Worm (Caenorhabditis elegans) whole organism, L1 larva: Measurements from ENCODE around the gene rhi-1.
A peak's percentile ranks its signal among the peaks of the same experiment; 100 is the strongest.

Experiments used
- F16B12.6 ChIP-seq: fragments of 150-350 bp; optimal IDR thresholded peaks from 2 replicates; lab custom pipeline; 2014; ENCODE audit warnings: missing biosample characterization, missing genetic modification characterization
- alr-1 ChIP-seq: fragments of 200-800 bp; sonication (Bioruptor generic); optimal IDR thresholded peaks from 2 replicates; lab custom pipeline; 2018; ENCODE audit warnings: borderline replicate concordance, mild to moderate bottlenecking, missing genetic modification characterization, missing compliant biosample characterization
- ama-1 ChIP-seq: fragments of 150-350 bp; optimal IDR thresholded peaks from 2 replicates; lab custom pipeline; 2014
- blmp-1 ChIP-seq: fragments of 150-350 bp; optimal IDR thresholded peaks from 2 replicates; lab custom pipeline; 2014; ENCODE audit warnings: missing biosample characterization, missing genetic modification characterization
- ceh-82 ChIP-seq, 3 experiments: fragments of 150-350 bp in 1 of 3; sonication (generic microtip) in 2 of 3; optimal IDR thresholded peaks; 2 replicates each; lab custom pipeline; 2014 to 2017; ENCODE audit warnings: missing biosample characterization in 3 of 3, missing genetic modification characterization in 3 of 3
- ceh-88 ChIP-seq: fragments of 200-800 bp; sonication (Bioruptor generic); IDR thresholded peaks from 2 replicates; pipeline ENCODE4 v1.3.6; 2022; ENCODE audit warnings: missing genetic modification characterization, missing compliant biosample characterization
- ces-1 ChIP-seq: fragments of 150-350 bp; optimal IDR thresholded peaks from 2 replicates; lab custom pipeline; 2014; ENCODE audit warnings: missing biosample characterization, missing genetic modification reagents, missing genetic modification characterization
- dsc-1 ChIP-seq: sonication (generic microtip); optimal IDR thresholded peaks from 2 replicates; lab custom pipeline; 2016; ENCODE audit warnings: mild to moderate bottlenecking, missing genetic modification characterization, missing compliant biosample characterization
- efl-1 ChIP-seq, 4 experiments: fragments of 150-350 bp; optimal IDR thresholded peaks in 3 of 4; peaks in 1 of 4; 1 replicate in 1 of 4; 2 replicates in 3 of 4; lab custom pipeline; 2014; ENCODE audit warnings: missing biosample characterization in 2 of 4, missing genetic modification characterization in 2 of 4, missing genetic modification reagents in 2 of 4
- efl-3 ChIP-seq: fragments of 200-800 bp; sonication (Bioruptor generic); optimal IDR thresholded peaks from 2 replicates; lab custom pipeline; 2018; ENCODE audit warnings: mild to moderate bottlenecking, missing genetic modification characterization, missing compliant biosample characterization
- elt-2 ChIP-seq: sonication (generic microtip); optimal IDR thresholded peaks from 2 replicates; lab custom pipeline; 2016; ENCODE audit warnings: missing genetic modification characterization, mild to moderate bottlenecking, inconsistent platforms, missing compliant biosample characterization, missing genetic modification reagents
- elt-3 ChIP-seq, 6 experiments: fragments of 150-350 bp in 1 of 6; sonication (generic microtip); optimal IDR thresholded peaks; 2 replicates each; lab custom pipeline; 2017 to 2018; ENCODE audit warnings: missing biosample characterization in 6 of 6, missing genetic modification characterization in 6 of 6, inconsistent platforms in 1 of 6
- ets-5 ChIP-seq: fragments of 200-800 bp; sonication (Bioruptor generic); IDR thresholded peaks from 2 replicates; pipeline ENCODE4 v1.3.6; 2022; ENCODE audit warnings: missing genetic modification characterization, missing compliant biosample characterization
- fkh-10 ChIP-seq: sonication (generic microtip); optimal IDR thresholded peaks from 2 replicates; lab custom pipeline; 2017; ENCODE audit warnings: missing biosample characterization, missing genetic modification reagents, missing genetic modification characterization
- fkh-4 ChIP-seq: sonication (generic microtip); optimal IDR thresholded peaks from 2 replicates; lab custom pipeline; 2016; ENCODE audit warnings: missing compliant biosample characterization, missing genetic modification characterization, borderline replicate concordance
- fos-1 ChIP-seq: fragments of 150-350 bp; optimal IDR thresholded peaks from 2 replicates; lab custom pipeline; 2014; ENCODE audit warnings: missing biosample characterization, missing genetic modification characterization
- lin-15B ChIP-seq: fragments of 150-350 bp; sonication (generic microtip); optimal IDR thresholded peaks from 3 replicates; lab custom pipeline; 2014; ENCODE audit warnings: missing biosample characterization, missing genetic modification characterization
- lir-3 ChIP-seq: sonication (generic microtip); optimal IDR thresholded peaks from 2 replicates; lab custom pipeline; 2016; ENCODE audit warnings: mild to moderate bottlenecking, missing genetic modification characterization, moderate library complexity, missing compliant biosample characterization; ENCODE audit not compliant: poor library complexity
- lsy-2 ChIP-seq, 2 experiments: fragments of 150-350 bp; optimal IDR thresholded peaks; 2 replicates each; lab custom pipeline; 2014; ENCODE audit warnings: missing biosample characterization in 2 of 2, missing genetic modification characterization in 2 of 2
- mdl-1 ChIP-seq, 2 experiments: fragments of 150-350 bp; optimal IDR thresholded peaks; 2 replicates each; lab custom pipeline; 2014 to 2017; ENCODE audit warnings: missing biosample characterization in 2 of 2, missing genetic modification characterization in 2 of 2, inconsistent platforms in 1 of 2
- mef-2 ChIP-seq: fragments of 150-350 bp; optimal IDR thresholded peaks from 2 replicates; lab custom pipeline; 2014; ENCODE audit warnings: missing biosample characterization, missing genetic modification characterization
- nhr-11 ChIP-seq: fragments of 150-350 bp; optimal IDR thresholded peaks from 2 replicates; lab custom pipeline; 2014; ENCODE audit warnings: missing biosample characterization, missing genetic modification characterization
- nhr-237 ChIP-seq: fragments of 150-350 bp; optimal IDR thresholded peaks from 2 replicates; lab custom pipeline; 2014; ENCODE audit warnings: missing biosample characterization, missing genetic modification characterization
- nhr-47 ChIP-seq: sonication (generic microtip); optimal IDR thresholded peaks from 2 replicates; lab custom pipeline; 2016; ENCODE audit warnings: mild to moderate bottlenecking, missing genetic modification characterization, moderate library complexity, missing compliant biosample characterization
- nhr-76 ChIP-seq: sonication (generic microtip); optimal IDR thresholded peaks from 2 replicates; lab custom pipeline; 2017; ENCODE audit warnings: missing biosample characterization, missing genetic modification characterization
- nhr-77 ChIP-seq: fragments of 150-350 bp; optimal IDR thresholded peaks from 2 replicates; lab custom pipeline; 2014; ENCODE audit warnings: missing biosample characterization, missing genetic modification characterization
- nhr-84 ChIP-seq: sonication (generic microtip); optimal IDR thresholded peaks from 2 replicates; lab custom pipeline; 2017; ENCODE audit warnings: missing biosample characterization, missing genetic modification characterization
- nhr-85 ChIP-seq: sonication (generic microtip); peaks from one replicate; lab custom pipeline; 2016; ENCODE audit warnings: missing genetic modification characterization, inconsistent platforms, missing compliant biosample characterization
- pag-3 ChIP-seq: sonication (generic microtip); optimal IDR thresholded peaks from 2 replicates; lab custom pipeline; 2017; ENCODE audit warnings: missing genetic modification characterization, mild to moderate bottlenecking, missing compliant biosample characterization, antibody characterized with exemption, borderline replicate concordance; ENCODE audit not compliant: insufficient read depth
- pax-3 ChIP-seq: fragments of 200-800 bp; sonication (Bioruptor generic); optimal IDR thresholded peaks from 2 replicates; lab custom pipeline; 2018; ENCODE audit warnings: mild to moderate bottlenecking, missing genetic modification characterization, moderate library complexity, missing compliant biosample characterization
- pqm-1 ChIP-seq: sonication (generic microtip); optimal IDR thresholded peaks from 3 replicates; lab custom pipeline; 2017; ENCODE audit warnings: missing biosample characterization, missing genetic modification characterization
- rnt-1 ChIP-seq: sonication (generic microtip); optimal IDR thresholded peaks from 2 replicates; lab custom pipeline; 2016; ENCODE audit warnings: mild to moderate bottlenecking, missing genetic modification characterization, moderate library complexity, missing compliant biosample characterization
- skn-1 ChIP-seq: fragments of 150-350 bp; optimal IDR thresholded peaks from 2 replicates; lab custom pipeline; 2014; ENCODE audit warnings: missing biosample characterization, missing genetic modification characterization
- snpc-4 ChIP-seq: fragments of 150-350 bp; optimal IDR thresholded peaks from 2 replicates; lab custom pipeline; 2014; ENCODE audit warnings: missing biosample characterization, missing genetic modification characterization
- snu-23 ChIP-seq: sonication (generic microtip); optimal IDR thresholded peaks from 2 replicates; lab custom pipeline; 2016; ENCODE audit warnings: missing genetic modification characterization, missing compliant biosample characterization
- sptf-1 ChIP-seq: fragments of 150-350 bp; optimal IDR thresholded peaks from 2 replicates; lab custom pipeline; 2014; ENCODE audit warnings: missing biosample characterization, missing genetic modification characterization
- tbx-2 ChIP-seq: sonication (generic microtip); optimal IDR thresholded peaks from 2 replicates; lab custom pipeline; 2016; ENCODE audit warnings: missing genetic modification characterization, missing compliant biosample characterization
- tlp-1 ChIP-seq: fragments of 150-350 bp; optimal IDR thresholded peaks from 2 replicates; lab custom pipeline; 2014; ENCODE audit warnings: missing biosample characterization, missing genetic modification characterization
- unc-130 ChIP-seq: fragments of 150-350 bp; optimal IDR thresholded peaks from 2 replicates; lab custom pipeline; 2017; ENCODE audit warnings: missing biosample characterization, missing genetic modification characterization, inconsistent platforms
- unc-86 ChIP-seq: sonication (generic microtip); optimal IDR thresholded peaks from 2 replicates; lab custom pipeline; 2016; ENCODE audit warnings: missing genetic modification characterization, missing compliant biosample characterization
- vab-15 ChIP-seq: sonication (generic microtip); optimal IDR thresholded peaks from 2 replicates; lab custom pipeline; 2017; ENCODE audit warnings: missing genotype, mild to moderate bottlenecking, missing genetic modification characterization, missing compliant biosample characterization
- zag-1 ChIP-seq: fragments of 150-350 bp; optimal IDR thresholded peaks from 2 replicates; lab custom pipeline; 2014; ENCODE audit warnings: missing biosample characterization, missing genetic modification characterization
- zip-4 ChIP-seq: fragments of 200-800 bp; sonication (Bioruptor generic); optimal IDR thresholded peaks from 2 replicates; lab custom pipeline; 2018; ENCODE audit warnings: mild to moderate bottlenecking, missing genetic modification characterization, moderate library complexity, missing compliant biosample characterization

The rhi-1 gene

ce11 chrX:4462390-4462789 lies 45.9 kb upstream of the rhi-1 start, which contains the start of gene atg-16.1 (continued):
- TF ChIP-seq elt-2 (tag; lab: Kevin White, UChicago) (no peak), ceh-88 (GFP tag; lab: Robert Waterston, UW) (no peak), ets-5 (GFP tag; lab: Robert Waterston, UW) (no peak), tlp-1 (no peak), zag-1 (tag; lab: Kevin White, UChicago) (no peak), zip-4 (GFP tag; lab: Kevin White, UChicago) (no peak), tbx-2 (tag; lab: Kevin White, UChicago) (peak; percentile 47), unc-130 (tag; lab: Kevin White, UChicago) (peak; percentile 56), ama-1 (lab: Kevin White, UChicago) (no peak), F16B12.6 (tag; lab: Kevin White, UChicago) (peak; percentile 34), lir-3 (tag; lab: Kevin White, UChicago) (no peak), mdl-1 (tag; optimal IDR thresholded peaks at IDR 0.05; lab: Kevin White, UChicago) (peak in 1 of 2 experiments; percentile 57), lsy-2 (tag; optimal IDR thresholded peaks at IDR 0.05; lab: Kevin White, UChicago) (peak; percentile 45 to 71), pax-3 (tag; lab: Kevin White, UChicago) (no peak), nhr-84 (tag; lab: Kevin White, UChicago) (no peak), skn-1 (peak; percentile 73), pag-3 (tag; lab: Kevin White, UChicago) (no peak), fos-1 (tag; lab: Kevin White, UChicago) (no peak), lin-15B (tag; lab: Kevin White, UChicago) (peak; percentile 27), unc-86 (tag; lab: Kevin White, UChicago) (no peak), fkh-10 (GFP tag; lab: Kevin White, UChicago) (no peak), elt-3 (tag; optimal IDR thresholded peaks at IDR 0.05; lab: Kevin White, UChicago) (peak in 1 of 6 experiments; percentile 35), nhr-85 (no peak), ceh-82 (tag; optimal IDR thresholded peaks at IDR 0.05; lab: Kevin White, UChicago) (peak in 2 of 3 experiments; percentile 21 to 52), efl-1 (optimal IDR thresholded peaks at IDR 0.05; lab: Kevin White, UChicago) (peak; percentile 32 to 45), efl-1 (GFP tag; optimal IDR thresholded peaks at IDR 0.05 in 1 of 2; lab: Kevin White, UChicago) (peak; percentile 25 to 94), vab-15 (tag; lab: Kevin White, UChicago) (no peak), blmp-1 (tag; lab: Kevin White, UChicago) (peak; percentile 60), nhr-11 (no peak), alr-1 (tag; lab: Kevin White, UChicago) (no peak), rnt-1 (tag; lab: Kevin White, UChicago) (peak; percentile 25), nhr-237 (no peak), snu-23 (GFP tag; lab: Kevin White, UChicago) (peak; percentile 73), ces-1 (GFP tag; lab: Kevin White, UChicago) (no peak), efl-3 (GFP tag; lab: Kevin White, UChicago) (no peak), pqm-1 (tag; lab: Kevin White, UChicago) (no peak), nhr-77 (tag; lab: Kevin White, UChicago) (peak; percentile 37), mef-2 (tag; lab: Kevin White, UChicago) (no peak), snpc-4 (tag; lab: Kevin White, UChicago) (no peak), nhr-76 (no peak)

DNA sequence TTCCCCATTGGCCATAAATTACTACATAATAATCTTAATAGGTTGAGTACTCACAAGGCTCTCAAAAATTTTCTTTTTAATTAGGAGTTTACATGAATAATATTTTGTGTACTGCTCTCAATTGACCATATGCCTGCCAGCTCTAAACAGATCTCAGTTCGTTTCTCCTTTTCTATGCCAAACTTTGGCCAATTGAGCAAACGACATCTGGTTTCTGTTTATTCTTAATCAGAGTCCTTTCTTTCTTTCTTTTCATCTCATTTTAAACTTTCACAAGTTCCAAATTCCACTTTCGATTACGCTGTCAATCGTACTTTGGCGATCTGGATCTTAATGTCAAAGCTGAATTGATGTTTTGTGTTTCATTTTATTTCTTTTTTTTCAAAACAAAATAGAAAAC lies 43.9 kb upstream of the rhi-1 start:
- peak; percentile 86 for TF ChIP-seq dsc-1 (tag; lab: Kevin White, UChicago)
- no peak for TF ChIP-seq fkh-10 (GFP tag; lab: Kevin White, UChicago)
- peak; percentile 59 for TF ChIP-seq fkh-4 (tag; lab: Kevin White, UChicago)
- no peak for TF ChIP-seq lsy-2 (tag; optimal IDR thresholded peaks at IDR 0.05; lab: Kevin White, UChicago)
- TF ChIP-seq skn-1: no peak
- no peak for TF ChIP-seq nhr-47 (tag; lab: Kevin White, UChicago)
- no peak for TF ChIP-seq sptf-1
